Fruit fly (Drosophila melanogaster): ENCODE measurements around the gene Smyd3.

The Smyd3 gene

dm6 chrX:2642484-2643379 lies 34.1 kb upstream of the Smyd3 start:
- peak; percentile 32; the same call in 1 of the 2 replicates for TF ChIP-seq chm (GFP tag; IDR thresholded peaks at IDR 0.05)
- no peak for TF ChIP-seq CG16779 (GFP tag; IDR thresholded peaks at IDR 0.05)
- TF ChIP-seq pfk (GFP tag; optimal IDR thresholded peaks at IDR 0.05): peak; percentile 40
- TF ChIP-seq B-H2 (GFP tag; optimal IDR thresholded peaks at IDR 0.05): no peak
- TF ChIP-seq CG32532 (GFP tag; IDR thresholded peaks at IDR 0.05): peak; percentile 58; the same call in 1 of the 2 replicates
- no peak for TF ChIP-seq ap (GFP tag; IDR thresholded peaks at IDR 0.05)
- no peak for TF ChIP-seq CG7928 (GFP tag; optimal IDR thresholded peaks at IDR 0.05)
- TF ChIP-seq CG7745 (tag; optimal IDR thresholded peaks at IDR 0.05): no peak
- no peak for TF ChIP-seq ab (GFP tag; optimal IDR thresholded peaks at IDR 0.05)
- no peak for TF ChIP-seq Ets65A (GFP tag)
- TF ChIP-seq lbe (GFP tag; optimal IDR thresholded peaks at IDR 0.05): peak; percentile 61
- no peak for TF ChIP-seq schlank (tag; optimal IDR thresholded peaks at IDR 0.05)
- no peak for TF ChIP-seq CG30431 (GFP tag; optimal IDR thresholded peaks at IDR 0.05)
- TF ChIP-seq pum (GFP tag; optimal IDR thresholded peaks at IDR 0.05): no peak
- no peak for TF ChIP-seq E2f1 (GFP tag; IDR thresholded peaks at IDR 0.05)
- no peak for TF ChIP-seq CG33557 (GFP tag; optimal IDR thresholded peaks at IDR 0.05)
- TF ChIP-seq onecut (GFP tag; IDR thresholded peaks at IDR 0.05): peak; percentile 98
- no peak for TF ChIP-seq CG1233 (GFP tag; optimal IDR thresholded peaks at IDR 0.05)
- no peak for TF ChIP-seq crc (GFP tag; optimal IDR thresholded peaks at IDR 0.05)
- no peak for TF ChIP-seq HmgZ (tag; optimal IDR thresholded peaks at IDR 0.05)
- TF ChIP-seq Dek (tag; optimal IDR thresholded peaks at IDR 0.05): no peak
- TF ChIP-seq CG4404 (GFP tag; IDR thresholded peaks at IDR 0.05): no peak
- TF ChIP-seq sug (tag; optimal IDR thresholded peaks at IDR 0.05): peak; percentile 53
- TF ChIP-seq Trl (optimal IDR thresholded peaks at IDR 0.05): peak; percentile 97
- TF ChIP-seq Trl (GFP tag; optimal IDR thresholded peaks at IDR 0.05): peak; percentile 3
- TF ChIP-seq corto (GFP tag; optimal IDR thresholded peaks at IDR 0.05): peak; percentile 50
- no peak for TF ChIP-seq pb (GFP tag; optimal IDR thresholded peaks at IDR 0.05)
- TF ChIP-seq Hr39 (optimal IDR thresholded peaks at IDR 0.05): no peak
- peak; percentile 7 for TF ChIP-seq CG13296 (GFP tag; optimal IDR thresholded peaks at IDR 0.05)
- no peak for TF ChIP-seq CG11504 (tag; optimal IDR thresholded peaks at IDR 0.05)
- no peak for TF ChIP-seq Hr78 (GFP tag; optimal IDR thresholded peaks at IDR 0.05)
- no peak for TF ChIP-seq CG6654 (GFP tag; optimal IDR thresholded peaks at IDR 0.05)
- TF ChIP-seq hth (optimal IDR thresholded peaks at IDR 0.05): no peak
- TF ChIP-seq aop (GFP tag; IDR thresholded peaks at IDR 0.05): no peak
- TF ChIP-seq lab (GFP tag; optimal IDR thresholded peaks at IDR 0.05): peak; percentile 6
- TF ChIP-seq unc-4 (GFP tag; IDR thresholded peaks at IDR 0.05; ENCODE audit: partially characterized antibody): 0 out of 2 replicates have a peak, but pooled peaks have one; percentile 41
- TF ChIP-seq slp2 (GFP tag; optimal IDR thresholded peaks at IDR 0.05): no peak
- no peak for TF ChIP-seq prd (optimal IDR thresholded peaks at IDR 0.05)
- no peak for TF ChIP-seq prd (GFP tag; IDR thresholded peaks at IDR 0.05)
- TF ChIP-seq grn (GFP tag; optimal IDR thresholded peaks at IDR 0.05): no peak
- no peak for TF ChIP-seq CG2129 (GFP tag; IDR thresholded peaks at IDR 0.05; ENCODE audit: partially characterized antibody)
- TF ChIP-seq phol (tag; optimal IDR thresholded peaks at IDR 0.05): no peak
- TF ChIP-seq Pdp1 (GFP tag; optimal IDR thresholded peaks at IDR 0.05): no peak
- no peak for TF ChIP-seq Ptx1 (GFP tag; IDR thresholded peaks at IDR 0.05)
- TF ChIP-seq CG6765 (GFP tag; optimal IDR thresholded peaks at IDR 0.05): peak; percentile 56
- no peak for TF ChIP-seq CG4424 (GFP tag; optimal IDR thresholded peaks at IDR 0.05)
- TF ChIP-seq Ssrp (tag; optimal IDR thresholded peaks at IDR 0.05): no peak
- TF ChIP-seq ems (GFP tag; optimal IDR thresholded peaks at IDR 0.05): no peak
- TF ChIP-seq sd (tag; optimal IDR thresholded peaks at IDR 0.05): peak; percentile 73
- no peak for TF ChIP-seq row (GFP tag; IDR thresholded peaks at IDR 0.05)
